Worm (Caenorhabditis elegans): ENCODE data around the gene mtp-18.

DNA sequence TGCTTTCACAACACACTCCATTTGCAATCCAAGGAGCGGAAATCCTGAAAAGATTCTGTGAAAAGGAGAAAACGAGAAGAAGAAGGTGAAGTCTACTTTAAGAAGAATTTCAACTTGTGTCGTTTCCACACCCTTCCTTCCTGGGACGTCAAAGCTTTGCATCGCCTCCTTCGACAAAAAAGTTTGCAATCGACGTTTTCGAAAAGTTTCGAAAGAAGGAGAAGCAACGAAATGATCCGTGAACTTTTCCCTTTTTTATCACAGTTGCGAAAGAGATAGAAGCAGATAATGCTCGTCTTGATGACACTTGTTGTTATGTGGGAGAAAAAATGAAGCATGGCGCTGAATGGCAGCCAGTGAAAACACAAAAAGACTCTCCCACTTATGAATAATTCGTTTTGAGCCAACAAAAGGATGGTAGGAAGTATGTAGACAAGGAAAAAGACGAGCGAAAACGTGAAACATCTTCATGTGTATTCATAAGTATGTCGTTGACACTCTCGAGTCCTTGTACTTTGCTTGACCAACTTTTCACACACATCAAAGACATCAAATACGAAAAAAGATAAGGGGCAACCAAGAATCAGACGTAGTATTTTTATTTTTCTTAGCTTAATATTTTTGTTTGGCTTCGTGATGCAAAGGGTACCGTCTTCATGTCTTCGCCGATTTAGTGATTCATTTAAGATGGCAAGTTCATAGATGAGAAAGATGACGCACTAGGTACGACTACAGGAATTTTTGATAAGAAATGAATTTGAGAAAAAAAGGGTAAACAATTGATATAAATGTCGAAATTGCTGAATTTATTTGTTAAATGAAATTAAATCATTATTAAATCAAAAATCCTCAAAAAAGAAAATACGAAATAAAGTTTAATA lies 42.8 kb upstream of the mtp-18 start:
- TF ChIP-seq unc-130 (tag; optimal IDR thresholded peaks at IDR 0.05) (no peak), lin-15B (tag; optimal IDR thresholded peaks at IDR 0.05) (no peak), mdl-1 (tag; optimal IDR thresholded peaks at IDR 0.05) (no peak), nhr-77 (tag; optimal IDR thresholded peaks at IDR 0.05) (no peak), fos-1 (tag; optimal IDR thresholded peaks at IDR 0.05) (no peak), alr-1 (tag; optimal IDR thresholded peaks at IDR 0.05; ENCODE audit: borderline replicate concordance) (no peak), elt-3 (tag; optimal IDR thresholded peaks at IDR 0.05) (no peak), lsy-2 (tag; optimal IDR thresholded peaks at IDR 0.05) (no peak), ces-1 (GFP tag; optimal IDR thresholded peaks at IDR 0.05) (no peak)
